Worm (Caenorhabditis elegans): Measurements from ENCODE around the gene pup-2.

Gene pup-2

ce11 chrIII:5181217-5181616 is 4.5 kb upstream of the pup-2 start (continued):
- no peak for TF ChIP-seq hlh-26 (GFP tag; conservative IDR thresholded peaks at IDR 0.05)
- no peak for TF ChIP-seq egrh-3 (GFP tag; IDR thresholded peaks at IDR 0.05)
- TF ChIP-seq lin-26 (GFP tag; IDR thresholded peaks at IDR 0.05) = 0 out of 2 replicates have a peak, but pooled peaks have one; percentile 47
- TF ChIP-seq nhr-179 (tag; optimal IDR thresholded peaks at IDR 0.05) = no peak
- no peak for TF ChIP-seq lin-35 (GFP tag; optimal IDR thresholded peaks at IDR 0.05)
- TF ChIP-seq hlh-12 (tag; optimal IDR thresholded peaks at IDR 0.05) = no peak
- TF ChIP-seq K11D2.4 (GFP tag; IDR thresholded peaks at IDR 0.05) = no peak
- TF ChIP-seq fkh-3 (tag; optimal IDR thresholded peaks at IDR 0.05) = no peak
- no peak for TF ChIP-seq rcor-1 (GFP tag; IDR thresholded peaks at IDR 0.05)
- TF ChIP-seq hsf-1 (GFP tag; IDR thresholded peaks at IDR 0.05) = no peak
- no peak for TF ChIP-seq B0019.2 (GFP tag; conservative IDR thresholded peaks at IDR 0.05)
- TF ChIP-seq cebp-2 (GFP tag; IDR thresholded peaks at IDR 0.05) = no peak
- TF ChIP-seq F37B4.10 (GFP tag; IDR thresholded peaks at IDR 0.05) = no peak
- TF ChIP-seq rec-8 (tag; optimal IDR thresholded peaks at IDR 0.05) = no peak
- no peak for TF ChIP-seq somi-1 (GFP tag; optimal IDR thresholded peaks at IDR 0.05)
- TF ChIP-seq sdz-38 (tag; optimal IDR thresholded peaks at IDR 0.05) = no peak
- TF ChIP-seq F23B12.7 (tag; optimal IDR thresholded peaks at IDR 0.05; ENCODE audit: insufficient read depth) = no peak
- no peak for TF ChIP-seq attf-5 (GFP tag; optimal IDR thresholded peaks at IDR 0.05)
- no peak for TF ChIP-seq F52B5.7 (tag; optimal IDR thresholded peaks at IDR 0.05)
- no peak for TF ChIP-seq sptf-2 (GFP tag; optimal IDR thresholded peaks at IDR 0.05)
- TF ChIP-seq him-1 (tag; optimal IDR thresholded peaks at IDR 0.05) = peak; percentile 17
- TF ChIP-seq snpc-1.3 (tag; optimal IDR thresholded peaks at IDR 0.05; ENCODE audit: insufficient read depth) = no peak
- no peak for TF ChIP-seq bed-1 (GFP tag; IDR thresholded peaks at IDR 0.05)
- TF ChIP-seq ceh-58 (GFP tag; IDR thresholded peaks at IDR 0.05) = no peak
- TF ChIP-seq hmg-1.2 (GFP tag; IDR thresholded peaks at IDR 0.05) = no peak
- TF ChIP-seq nhr-27 (tag; optimal IDR thresholded peaks at IDR 0.05) = no peak
- no peak for TF ChIP-seq nfya-2 (GFP tag; IDR thresholded peaks at IDR 0.05)
- no peak for TF ChIP-seq ztf-26 (tag; optimal IDR thresholded peaks at IDR 0.05)
- TF ChIP-seq ZK185.1 (tag; optimal IDR thresholded peaks at IDR 0.05; ENCODE audit: poor library complexity, severe bottlenecking) = no peak
- no peak for TF ChIP-seq lag-1 (GFP tag; IDR thresholded peaks at IDR 0.05)
- no peak for TF ChIP-seq repo-1 (tag; optimal IDR thresholded peaks at IDR 0.05)
- TF ChIP-seq ztf-18 (tag; optimal IDR thresholded peaks at IDR 0.05) = no peak
- TF ChIP-seq mcd-1 (GFP tag; IDR thresholded peaks at IDR 0.05) = peak; percentile 47; the same call in 1 of the 2 replicates
- no peak for TF ChIP-seq mxl-1 (tag; optimal IDR thresholded peaks at IDR 0.05)
- no peak for TF ChIP-seq F22D6.2 (tag; optimal IDR thresholded peaks at IDR 0.05)
- TF ChIP-seq nhr-80 (tag; optimal IDR thresholded peaks at IDR 0.05) = no peak
- TF ChIP-seq Y95B8A.8 (GFP tag; IDR thresholded peaks at IDR 0.05) = no peak
- TF ChIP-seq dox-1 (GFP tag; IDR thresholded peaks at IDR 0.05) = peak; percentile 66
- no peak for TF ChIP-seq B0261.1 (tag; optimal IDR thresholded peaks at IDR 0.05)
- no peak for TF ChIP-seq C17E4.6 (GFP tag; IDR thresholded peaks at IDR 0.05)
- TF ChIP-seq unc-130 (GFP tag; optimal IDR thresholded peaks at IDR 0.05) = no peak
- no peak for TF ChIP-seq pbrm-1 (GFP tag; IDR thresholded peaks at IDR 0.05)
- no peak for TF ChIP-seq bed-2 (GFP tag; IDR thresholded peaks at IDR 0.05)
- TF ChIP-seq cebp-1 (GFP tag; IDR thresholded peaks at IDR 0.05) = no peak
- TF ChIP-seq cebp-1 (tag; optimal IDR thresholded peaks at IDR 0.05) = no peak
- no peak for TF ChIP-seq snpc-1.1 (tag; optimal IDR thresholded peaks at IDR 0.05; ENCODE audit: insufficient read depth)
- no peak for TF ChIP-seq gei-17 (GFP tag; optimal IDR thresholded peaks at IDR 0.05)
- no peak for TF ChIP-seq ets-4 (GFP tag; optimal IDR thresholded peaks at IDR 0.05)
- TF ChIP-seq K12H6.12 (tag; optimal IDR thresholded peaks at IDR 0.05) = no peak
- no peak for TF ChIP-seq T07F8.4 (tag; optimal IDR thresholded peaks at IDR 0.05)

Data from whole organism, young adult.